In genomic region chr2L:19987875-19988665, dm6 we compare ENCODE assay signal across 4 fruit fly cellular contexts.
TF ChIP-seq lines count a peak whose summit lies in the region.

No protein-coding gene starts in this region.

- TF ChIP-seq CTCF in whole organism, embryonic (GFP tag; optimal IDR thresholded peaks at IDR 0.05; lab: Kevin White, UChicago): no peak

TF ChIP-seq in whole organism, embryonic, 481 proteins besides CTCF, POLR2A, EP300 and RAD21:
- TF ChIP-seq CG2678 (tag; optimal IDR thresholded peaks at IDR 0.05; lab: Kevin White, UChicago): peak; percentile 15
- TF ChIP-seq CG30403 (GFP tag; optimal IDR thresholded peaks at IDR 0.05; lab: Kevin White, UChicago): no peak
- no peak for TF ChIP-seq chn (GFP tag; optimal IDR thresholded peaks at IDR 0.05; lab: Kevin White, UChicago)
- 0 out of 3 replicates have a peak, but pooled peaks have one; percentile 30 for TF ChIP-seq ci (GFP tag; IDR thresholded peaks at IDR 0.05; lab: Robert Waterston, UW)
- no peak for TF ChIP-seq CG3726 (GFP tag; IDR thresholded peaks at IDR 0.05; lab: Robert Waterston, UW)
- TF ChIP-seq twi (tag; optimal IDR thresholded peaks at IDR 0.05; lab: Kevin White, UChicago): no peak
- peak; percentile 2 for TF ChIP-seq CG15269 (tag; optimal IDR thresholded peaks at IDR 0.05; lab: Kevin White, UChicago)
- TF ChIP-seq lab (GFP tag; optimal IDR thresholded peaks at IDR 0.05; lab: Kevin White, UChicago): peak; percentile 30
- peak; percentile 63 for TF ChIP-seq Med (GFP tag; lab: Kevin White, UChicago)
- peak; percentile 7 for TF ChIP-seq CG13296 (GFP tag; optimal IDR thresholded peaks at IDR 0.05; lab: Kevin White, UChicago)
- peak; percentile 57 for TF ChIP-seq sens (GFP tag; lab: Kevin White, UChicago)
- TF ChIP-seq Pdp1 (GFP tag; optimal IDR thresholded peaks at IDR 0.05; lab: Kevin White, UChicago): peak in 1 of 2 experiments; percentile 58
- no peak for TF ChIP-seq HmgD (GFP tag; optimal IDR thresholded peaks at IDR 0.05; lab: Kevin White, UChicago)
- no peak for TF ChIP-seq gt (GFP tag; IDR thresholded peaks at IDR 0.05; lab: Robert Waterston, UW)
- TF ChIP-seq CG2199 (GFP tag; IDR thresholded peaks at IDR 0.05; lab: Robert Waterston, UW): no peak
- TF ChIP-seq CG7839 (tag; optimal IDR thresholded peaks at IDR 0.05; lab: Kevin White, UChicago): no peak
- TF ChIP-seq Hmr (GFP tag; optimal IDR thresholded peaks at IDR 0.05; lab: Kevin White, UChicago): peak; percentile 17
- TF ChIP-seq Ets65A (GFP tag; lab: Kevin White, UChicago): peak; percentile 65
- TF ChIP-seq Oli (tag; optimal IDR thresholded peaks at IDR 0.05; lab: Kevin White, UChicago): no peak

TF ChIP-seq in whole organism, prepupa, 60 proteins besides CTCF, POLR2A, EP300 and RAD21 (continues in another document):
- no peak for TF ChIP-seq CG1621 (tag; optimal IDR thresholded peaks at IDR 0.05; lab: Kevin White, UChicago)
- no peak for TF ChIP-seq Ets21C (GFP tag; optimal IDR thresholded peaks at IDR 0.05; lab: Kevin White, UChicago)
- TF ChIP-seq CG11762 (GFP tag; optimal IDR thresholded peaks at IDR 0.05; lab: Kevin White, UChicago; ENCODE audit: insufficient read depth): no peak
- TF ChIP-seq Hr4 (GFP tag; optimal IDR thresholded peaks at IDR 0.05; lab: Kevin White, UChicago): no peak
- TF ChIP-seq CG8632 (GFP tag; optimal IDR thresholded peaks at IDR 0.05; lab: Kevin White, UChicago): no peak
- TF ChIP-seq esn (GFP tag; optimal IDR thresholded peaks at IDR 0.05; lab: Kevin White, UChicago): peak; percentile 25
- TF ChIP-seq svp (GFP tag; lab: Kevin White, UChicago): peak; percentile 58
- peak; percentile 27 for TF ChIP-seq CG10631 (GFP tag; optimal IDR thresholded peaks at IDR 0.05; lab: Kevin White, UChicago)
- TF ChIP-seq Eip78C (GFP tag; lab: Kevin White, UChicago): peak; percentile 62
- peak; percentile 37 for TF ChIP-seq vri (GFP tag; optimal IDR thresholded peaks at IDR 0.05; lab: Kevin White, UChicago)
- peak; percentile 40 for TF ChIP-seq CG32006 (GFP tag; optimal IDR thresholded peaks at IDR 0.05; lab: Kevin White, UChicago)
- TF ChIP-seq CG4318 (GFP tag; optimal IDR thresholded peaks at IDR 0.05; lab: Kevin White, UChicago): peak; percentile 11
- TF ChIP-seq Hr39 (GFP tag; optimal IDR thresholded peaks at IDR 0.05; lab: Kevin White, UChicago): no peak
- no peak for TF ChIP-seq CG34406 (GFP tag; optimal IDR thresholded peaks at IDR 0.05; lab: Kevin White, UChicago)
- no peak for TF ChIP-seq Blimp-1 (GFP tag; optimal IDR thresholded peaks at IDR 0.05; lab: Kevin White, UChicago)
- TF ChIP-seq cyc (GFP tag; optimal IDR thresholded peaks at IDR 0.05; lab: Kevin White, UChicago): peak; percentile 16
- TF ChIP-seq ss (GFP tag; optimal IDR thresholded peaks at IDR 0.05; lab: Kevin White, UChicago): no peak
- TF ChIP-seq Smox (GFP tag; optimal IDR thresholded peaks at IDR 0.05; lab: Kevin White, UChicago): no peak
- no peak for TF ChIP-seq CG3919 (GFP tag; optimal IDR thresholded peaks at IDR 0.05; lab: Kevin White, UChicago)
- TF ChIP-seq Sox15 (GFP tag; optimal IDR thresholded peaks at IDR 0.05; lab: Kevin White, UChicago): no peak
- no peak for TF ChIP-seq Eip93F (GFP tag; optimal IDR thresholded peaks at IDR 0.05; lab: Kevin White, UChicago)
- no peak for TF ChIP-seq dsx (GFP tag; optimal IDR thresholded peaks at IDR 0.05; lab: Kevin White, UChicago; ENCODE audit: poor library complexity, severe bottlenecking)
- TF ChIP-seq fd85E (GFP tag; optimal IDR thresholded peaks at IDR 0.05; lab: Kevin White, UChicago): no peak
- no peak for TF ChIP-seq CG11294 (GFP tag; IDR thresholded peaks at IDR 0.05; lab: Robert Waterston, UW)
- TF ChIP-seq eg (GFP tag; IDR thresholded peaks at IDR 0.05; lab: Robert Waterston, UW): no peak
- no peak for TF ChIP-seq CG3032 (tag; optimal IDR thresholded peaks at IDR 0.05; lab: Kevin White, UChicago)

TF ChIP-seq in whole organism, pupa, 21 proteins besides CTCF, POLR2A, EP300 and RAD21:
- no peak for TF ChIP-seq CG34367 (tag; optimal IDR thresholded peaks at IDR 0.05; lab: Kevin White, UChicago)
- TF ChIP-seq CG13204 (GFP tag; optimal IDR thresholded peaks at IDR 0.05; lab: Kevin White, UChicago): no peak
- TF ChIP-seq CG9948 (tag; optimal IDR thresholded peaks at IDR 0.05; lab: Kevin White, UChicago): no peak
- no peak for TF ChIP-seq D1 (tag; optimal IDR thresholded peaks at IDR 0.05; lab: Kevin White, UChicago)
- no peak for TF ChIP-seq Pif1A (GFP tag; optimal IDR thresholded peaks at IDR 0.05; lab: Kevin White, UChicago)
- TF ChIP-seq fd96Ca (GFP tag; IDR thresholded peaks at IDR 0.05; lab: Robert Waterston, UW): no peak
- no peak for TF ChIP-seq Pif1B (GFP tag; optimal IDR thresholded peaks at IDR 0.05; lab: Kevin White, UChicago)
- no peak for TF ChIP-seq CG8301 (tag; optimal IDR thresholded peaks at IDR 0.05; lab: Kevin White, UChicago)
- peak; percentile 45 for TF ChIP-seq CG14655 (GFP tag; optimal IDR thresholded peaks at IDR 0.05; lab: Kevin White, UChicago)
- no peak for TF ChIP-seq rn (GFP tag; IDR thresholded peaks at IDR 0.05; lab: Robert Waterston, UW)
- 0 out of 2 replicates have a peak, but pooled peaks have one; percentile 26 for TF ChIP-seq CG32121 (GFP tag; IDR thresholded peaks at IDR 0.05; lab: Robert Waterston, UW)
- no peak for TF ChIP-seq CG10348 (GFP tag; IDR thresholded peaks at IDR 0.05; lab: Robert Waterston, UW)

TF ChIP-seq in whole organism, wandering third instar larva, 38 proteins besides CTCF, POLR2A, EP300 and RAD21:
- TF ChIP-seq Mio (GFP tag; optimal IDR thresholded peaks at IDR 0.05; lab: Kevin White, UChicago): no peak
- TF ChIP-seq h (GFP tag; optimal IDR thresholded peaks at IDR 0.05; lab: Kevin White, UChicago): peak; percentile 6
- peak; percentile 42 for TF ChIP-seq Hr83 (GFP tag; optimal IDR thresholded peaks at IDR 0.05; lab: Kevin White, UChicago; ENCODE audit: poor library complexity, severe bottlenecking)
